Fruit fly (Drosophila melanogaster) Kc167 (cell line): ENCODE data around the gene kek6.

Experiments
- Sin3A ChIP-seq: fragments of >200 bp; optimal IDR thresholded peaks from 2 replicates; lab custom pipeline; 2018; ENCODE audit warnings: missing external identifiers
- h ChIP-seq: fragments of >200 bp; optimal IDR thresholded peaks from 3 replicates; lab custom pipeline; 2018; ENCODE audit warnings: missing external identifiers
- insv ChIP-seq: fragments of >200 bp; optimal IDR thresholded peaks from 3 replicates; lab custom pipeline; 2018; ENCODE audit warnings: missing external identifiers
- psq ChIP-seq: fragments of >200 bp; optimal IDR thresholded peaks from 2 replicates; lab custom pipeline; 2017; ENCODE audit warnings: missing external identifiers
- ttk ChIP-seq: sonication (Bioruptor generic); optimal IDR thresholded peaks from 2 replicates; lab custom pipeline; 2017; ENCODE audit warnings: missing external identifiers

DNA sequence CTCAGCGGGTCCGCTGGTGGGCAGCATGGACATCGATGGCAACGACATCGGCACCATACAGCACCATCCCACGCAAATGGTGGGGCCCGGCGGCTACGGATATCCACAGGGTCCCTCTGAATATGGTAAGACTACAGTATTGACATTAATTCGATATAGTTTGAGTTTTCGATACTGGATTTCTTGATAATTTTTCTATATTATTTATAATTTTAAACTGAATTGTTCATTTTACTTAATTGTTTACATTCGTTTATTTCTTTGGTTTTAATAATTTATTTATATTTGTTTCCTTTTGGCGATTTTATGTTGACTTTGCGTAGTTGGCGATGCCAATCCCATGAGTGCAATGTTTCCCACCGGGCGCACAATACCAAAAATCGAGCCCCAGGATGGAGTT is 9.4 kb upstream of the kek6 start, which contains the start of gene CycG:
- no peak for TF ChIP-seq psq
- TF ChIP-seq h, result no peak
- TF ChIP-seq ttk (lab: Kevin White, UChicago), result no peak
- no peak for TF ChIP-seq Sin3A (lab: Kevin White, UChicago)
- no peak for TF ChIP-seq insv (lab: Kevin White, UChicago)
